Fruit fly (Drosophila melanogaster): ENCODE measurements around the gene CG7910.

The CG7910 gene

dm6 chr3R:8113833-8114673 lies 27.0 kb downstream of the CG7910 start (continued):
- TF ChIP-seq bab2 (GFP tag; optimal IDR thresholded peaks at IDR 0.05) (peak; percentile 69), CG11398 (GFP tag; optimal IDR thresholded peaks at IDR 0.05) (peak; percentile 34), Mad (GFP tag; optimal IDR thresholded peaks at IDR 0.05) (peak; percentile 64), CG43689 (GFP tag; IDR thresholded peaks at IDR 0.05) (peak; percentile 35; the same call in 1 of the 2 replicates), CG12659 (GFP tag; optimal IDR thresholded peaks at IDR 0.05) (peak; percentile 70), pros (GFP tag; optimal IDR thresholded peaks at IDR 0.05) (peak; percentile 68), CG3281 (GFP tag; optimal IDR thresholded peaks at IDR 0.05) (peak; percentile 89), otp (GFP tag; IDR thresholded peaks at IDR 0.05) (peak; percentile 85), CG18764 (GFP tag; optimal IDR thresholded peaks at IDR 0.05) (peak; percentile 51), CG13624 (GFP tag; optimal IDR thresholded peaks at IDR 0.05) (peak; percentile 86), Lim3 (GFP tag; IDR thresholded peaks at IDR 0.05) (no peak), pho (GFP tag; optimal IDR thresholded peaks at IDR 0.05) (peak; percentile 82), CG18599 (GFP tag; optimal IDR thresholded peaks at IDR 0.05) (peak; percentile 93), CoRest (tag; optimal IDR thresholded peaks at IDR 0.05) (peak; percentile 79), cwo (GFP tag; optimal IDR thresholded peaks at IDR 0.05) (peak; percentile 87), CG18262 (tag; optimal IDR thresholded peaks at IDR 0.05) (peak; percentile 88), H2.0 (GFP tag; IDR thresholded peaks at IDR 0.05) (peak; percentile 72), CG16815 (GFP tag; optimal IDR thresholded peaks at IDR 0.05) (peak; percentile 48), Max (GFP tag; optimal IDR thresholded peaks at IDR 0.05) (peak; percentile 75), CG2678 (tag; optimal IDR thresholded peaks at IDR 0.05) (peak; percentile 88), CG14710 (tag; optimal IDR thresholded peaks at IDR 0.05) (peak; percentile 77), CG11723 (GFP tag; optimal IDR thresholded peaks at IDR 0.05) (peak; percentile 56), Eip74EF (GFP tag; optimal IDR thresholded peaks at IDR 0.05) (peak in 1 of 2 experiments; percentile 24), gsb (GFP tag; IDR thresholded peaks at IDR 0.05) (peak; percentile 47; the same call in 1 of the 2 replicates), p53 (GFP tag; optimal IDR thresholded peaks at IDR 0.05) (peak; percentile 45), CG1233 (GFP tag; optimal IDR thresholded peaks at IDR 0.05) (peak; percentile 86), Aef1 (GFP tag; IDR thresholded peaks at IDR 0.05) (peak; percentile 84), ac (GFP tag; optimal IDR thresholded peaks at IDR 0.05) (peak; percentile 63), CG17829 (tag; optimal IDR thresholded peaks at IDR 0.05) (peak; percentile 88), chif (GFP tag; optimal IDR thresholded peaks at IDR 0.05) (peak; percentile 85 to 88), slp2 (GFP tag; optimal IDR thresholded peaks at IDR 0.05) (peak; percentile 83), CG31365 (tag; optimal IDR thresholded peaks at IDR 0.05) (peak; percentile 21), CG4730 (GFP tag; IDR thresholded peaks at IDR 0.05) (peak; percentile 75), zfh1 (GFP tag; IDR thresholded peaks at IDR 0.05) (peak; percentile 85), CG6813 (GFP tag; optimal IDR thresholded peaks at IDR 0.05) (peak; percentile 86), Bdp1 (GFP tag; optimal IDR thresholded peaks at IDR 0.05) (peak; percentile 52), z (GFP tag; IDR thresholded peaks at IDR 0.05) (no peak), Fer3 (tag; optimal IDR thresholded peaks at IDR 0.05) (peak; percentile 84), CG2129 (GFP tag; IDR thresholded peaks at IDR 0.05; ENCODE audit: partially characterized antibody) (no peak), CG11695 (GFP tag; IDR thresholded peaks at IDR 0.05) (peak; percentile 85), CG2875 (GFP tag; optimal IDR thresholded peaks at IDR 0.05) (peak; percentile 63), fd102C (GFP tag; optimal IDR thresholded peaks at IDR 0.05) (peak; percentile 70), B-H1 (GFP tag; IDR thresholded peaks at IDR 0.05) (peak; percentile 62), prd (optimal IDR thresholded peaks at IDR 0.05) (no peak), prd (GFP tag; IDR thresholded peaks at IDR 0.05) (peak; percentile 92), usp (GFP tag; optimal IDR thresholded peaks at IDR 0.05) (no peak), slou (GFP tag; optimal IDR thresholded peaks at IDR 0.05) (peak; percentile 37), Chrac-16 (GFP tag; optimal IDR thresholded peaks at IDR 0.05) (peak; percentile 74), mirr (GFP tag; optimal IDR thresholded peaks at IDR 0.05) (no peak)
